Worm (Caenorhabditis elegans): ENCODE results near the gene F36H5.4.

DNA sequence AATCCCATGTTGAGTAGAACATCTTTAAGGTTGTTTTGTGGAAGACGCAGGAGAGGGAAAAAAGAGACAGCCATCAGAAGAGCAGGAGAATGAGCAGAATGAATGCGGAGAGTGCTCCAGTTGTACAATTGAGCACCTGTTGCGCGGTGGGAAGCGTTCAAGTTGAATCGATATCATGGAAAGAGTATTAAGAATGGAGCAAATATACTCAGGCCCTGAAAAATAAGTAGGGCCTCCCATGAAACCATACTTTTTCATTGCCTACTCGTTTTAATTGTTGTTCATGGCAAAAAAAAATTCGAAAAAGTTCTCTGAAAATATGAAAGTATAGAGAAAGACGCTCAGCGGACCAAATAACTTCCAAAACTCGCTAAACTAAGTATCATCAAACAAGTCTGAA lies 42.5 kb upstream of the F36H5.4 start, which contains the start of gene fbxb-48:
- TF ChIP-seq fos-1 (tag; optimal IDR thresholded peaks at IDR 0.05) (no peak), nhr-237 (tag; optimal IDR thresholded peaks at IDR 0.05) (no peak), ztf-4 (tag; optimal IDR thresholded peaks at IDR 0.05) (no peak), ztf-11 (tag; optimal IDR thresholded peaks at IDR 0.05) (no peak), lin-15B (tag; optimal IDR thresholded peaks at IDR 0.05) (no peak), zag-1 (tag; optimal IDR thresholded peaks at IDR 0.05) (no peak), unc-62 (GFP tag; optimal IDR thresholded peaks at IDR 0.05) (no peak), pqm-1 (tag; optimal IDR thresholded peaks at IDR 0.05) (no peak), lin-39 (tag; optimal IDR thresholded peaks at IDR 0.05) (no peak), sea-2 (GFP tag; optimal IDR thresholded peaks at IDR 0.05) (no peak), eor-1 (tag; optimal IDR thresholded peaks at IDR 0.05) (no peak), nhr-77 (tag; optimal IDR thresholded peaks at IDR 0.05) (no peak)
